Worm (Caenorhabditis elegans): ENCODE measurements around the gene R02F2.1.
A peak's percentile ranks its signal among the peaks of the same experiment; 100 is the strongest.

Gene R02F2.1

ce11 chrIII:5504164-5504563 lies 2.5 kb downstream of the R02F2.1 start (continued):
- TF ChIP-seq lsy-2 (tag; optimal IDR thresholded peaks at IDR 0.05): peak; percentile 19 to 53

- TF ChIP-seq lsy-2 (tag; optimal IDR thresholded peaks at IDR 0.05) (peak in 1 of 2 experiments; percentile 5), nhr-237 (tag; optimal IDR thresholded peaks at IDR 0.05) (no peak), blmp-1 (tag; optimal IDR thresholded peaks at IDR 0.05; ENCODE audit: insufficient read depth) (no peak), crh-2 (tag; optimal IDR thresholded peaks at IDR 0.05) (no peak), lin-39 (tag; optimal IDR thresholded peaks at IDR 0.05) (no peak), unc-62 (GFP tag; optimal IDR thresholded peaks at IDR 0.05) (no peak)
Observed at ce11 chrIII:5504725-5505473, 3.2 kb downstream of the R02F2.1 start.

ce11 chrIII:5505474-5506022 lies 3.9 kb downstream of the R02F2.1 start:
- TF ChIP-seq nhr-25 (tag; optimal IDR thresholded peaks at IDR 0.05) (no peak), ama-1 (optimal IDR thresholded peaks at IDR 0.05) (peak; percentile 43)

ce11 chrIII:5506023-5506597 lies 4.4 kb downstream of the R02F2.1 start:
- TF ChIP-seq ama-1 (optimal IDR thresholded peaks at IDR 0.05): no peak
- TF ChIP-seq nhr-21 (tag; optimal IDR thresholded peaks at IDR 0.05): peak; percentile 62
- peak; percentile 41 for TF ChIP-seq gmeb-1 (tag; optimal IDR thresholded peaks at IDR 0.05)
- no peak for TF ChIP-seq ztf-1 (GFP tag; conservative IDR thresholded peaks at IDR 0.05)
- peak; percentile 65 for TF ChIP-seq crh-2 (tag; optimal IDR thresholded peaks at IDR 0.05)
- TF ChIP-seq sma-3 (GFP tag; optimal IDR thresholded peaks at IDR 0.05): peak; percentile 39
- no peak for TF ChIP-seq dmd-4 (tag; optimal IDR thresholded peaks at IDR 0.05)
- peak; percentile 5 for TF ChIP-seq fos-1 (tag; optimal IDR thresholded peaks at IDR 0.05)
- TF ChIP-seq nhr-25 (tag; optimal IDR thresholded peaks at IDR 0.05): peak; percentile 62

- TF ChIP-seq skn-1 (tag; optimal IDR thresholded peaks at IDR 0.05) (no peak), elt-3 (tag; optimal IDR thresholded peaks at IDR 0.05) (no peak), dmd-4 (tag; optimal IDR thresholded peaks at IDR 0.05) (no peak), peb-1 (tag; optimal IDR thresholded peaks at IDR 0.05) (no peak), unc-55 (GFP tag; optimal IDR thresholded peaks at IDR 0.05) (no peak), nhr-12 (tag; optimal IDR thresholded peaks at IDR 0.05) (no peak), F13H6.1 (tag; optimal IDR thresholded peaks at IDR 0.05) (no peak), C34F6.9 (tag; optimal IDR thresholded peaks at IDR 0.05) (no peak), ztf-1 (GFP tag; conservative IDR thresholded peaks at IDR 0.05) (no peak), mab-5 (tag; optimal IDR thresholded peaks at IDR 0.05) (no peak), ama-1 (optimal IDR thresholded peaks at IDR 0.05) (no peak), lin-13 (GFP tag; optimal IDR thresholded peaks at IDR 0.05) (no peak), nhr-77 (tag; optimal IDR thresholded peaks at IDR 0.05) (no peak), ztf-4 (tag; optimal IDR thresholded peaks at IDR 0.05) (no peak), mdl-1 (tag; optimal IDR thresholded peaks at IDR 0.05) (no peak)
Observed at ce11 chrIII:5506936-5507335, 5.3 kb downstream of the R02F2.1 start.

ce11 chrIII:5508669-5509068 lies 7.0 kb downstream of the R02F2.1 start, which contains the start of gene D1044.7:
Gene D1044.7, minus strand, starts transcription at chrIII:5508769.
- no peak for TF ChIP-seq nhr-23 (tag; optimal IDR thresholded peaks at IDR 0.05)

ce11 chrIII:5512502-5512901 lies 10.8 kb downstream of the R02F2.1 start, which contains the start of gene pqn-25:
Gene pqn-25, minus strand, starts transcription at chrIII:5512602.
- no peak for TF ChIP-seq zag-1 (tag; optimal IDR thresholded peaks at IDR 0.05)
- TF ChIP-seq nhr-23 (tag; optimal IDR thresholded peaks at IDR 0.05): no peak
- TF ChIP-seq unc-39 (tag; optimal IDR thresholded peaks at IDR 0.05): no peak

Data from whole organism, L2 larva.